Fruit fly (Drosophila melanogaster) S2 (cell line): Measurements from ENCODE around the gene CG4318.

Experiments used
- CG8478 ChIP-seq: fragments of >200 bp; optimal IDR thresholded peaks from 2 replicates; lab custom pipeline; 2018
- CTCF ChIP-seq, 2 experiments: fragments of >200 bp; optimal IDR thresholded peaks; 2 replicates each; lab custom pipeline; 2018

- TF ChIP-seq CTCF (optimal IDR thresholded peaks at IDR 0.05; lab: Kevin White, UChicago): no peak
- no peak for TF ChIP-seq CG8478
Observed at dm6 chrX:13136939-13137697, 17.6 kb downstream of the CG4318 start.
